Fruit fly (Drosophila melanogaster) whole organism, wandering third instar larva: ENCODE data around the gene NP15.6.

Experiments used
- CG32264 ChIP-seq: fragments of 200-800 bp; sonication (Bioruptor generic); optimal IDR thresholded peaks from 2 replicates; lab custom pipeline; 2016; ENCODE audit warnings: missing biosample characterization, missing genetic modification characterization
- CG9705 ChIP-seq: fragments of 200-800 bp; sonication (Bioruptor generic); optimal IDR thresholded peaks from 2 replicates; lab custom pipeline; 2018; ENCODE audit warnings: missing biosample characterization, mild to moderate bottlenecking, missing genetic modification characterization
- Dif ChIP-seq: fragments of 200-275, 200-300 bp; sonication (Bioruptor generic); optimal IDR thresholded peaks from 2 replicates; lab custom pipeline; 2018; ENCODE audit warnings: missing biosample characterization, missing genetic modification characterization; ENCODE audit not compliant: partially characterized antibody
- N ChIP-seq: fragments of >200 bp; optimal IDR thresholded peaks from 2 replicates; lab custom pipeline; 2018; ENCODE audit warnings: missing biosample characterization, missing external identifiers, missing genetic modification characterization
- Sp1 ChIP-seq: fragments of 200-800 bp; sonication (Bioruptor generic); optimal IDR thresholded peaks from 3 replicates; lab custom pipeline; 2019; ENCODE audit warnings: missing biosample characterization, mild to moderate bottlenecking, missing genetic modification characterization, moderate library complexity
- Vsx2 ChIP-seq: fragments of 200-300, 225-300 bp; sonication (Bioruptor generic); optimal IDR thresholded peaks from 2 replicates; lab custom pipeline; 2018; ENCODE audit warnings: missing biosample characterization, missing genetic modification characterization; ENCODE audit not compliant: partially characterized antibody
- foxo ChIP-seq, 2 experiments: fragments of 200-800 bp; sonication (Bioruptor generic); optimal IDR thresholded peaks; 2 replicates in 1 of 2; 3 replicates in 1 of 2; lab custom pipeline; 2016 to 2017; ENCODE audit warnings: missing biosample characterization in 2 of 2, missing genetic modification characterization in 2 of 2
- fru ChIP-seq: fragments of 200-800 bp; sonication (Bioruptor generic); optimal IDR thresholded peaks from 3 replicates; lab custom pipeline; 2016; ENCODE audit warnings: missing biosample characterization, mild to moderate bottlenecking, missing genetic modification characterization
- h ChIP-seq: fragments of 200-800 bp; sonication (Bioruptor generic); optimal IDR thresholded peaks from 3 replicates; lab custom pipeline; 2016; ENCODE audit warnings: missing biosample characterization, mild to moderate bottlenecking, missing genetic modification characterization
- pan ChIP-seq: fragments of >200 bp; optimal IDR thresholded peaks from 2 replicates; lab custom pipeline; 2017
- psq ChIP-seq: fragments of 200-800 bp; sonication (Bioruptor generic); optimal IDR thresholded peaks from 3 replicates; lab custom pipeline; 2017; ENCODE audit warnings: missing biosample characterization, mild to moderate bottlenecking, missing genetic modification characterization, moderate library complexity
- woc ChIP-seq: sonication (Bioruptor generic); optimal IDR thresholded peaks from 2 replicates; lab custom pipeline; 2016; ENCODE audit warnings: missing biosample characterization, mild to moderate bottlenecking, missing genetic modification characterization

DNA sequence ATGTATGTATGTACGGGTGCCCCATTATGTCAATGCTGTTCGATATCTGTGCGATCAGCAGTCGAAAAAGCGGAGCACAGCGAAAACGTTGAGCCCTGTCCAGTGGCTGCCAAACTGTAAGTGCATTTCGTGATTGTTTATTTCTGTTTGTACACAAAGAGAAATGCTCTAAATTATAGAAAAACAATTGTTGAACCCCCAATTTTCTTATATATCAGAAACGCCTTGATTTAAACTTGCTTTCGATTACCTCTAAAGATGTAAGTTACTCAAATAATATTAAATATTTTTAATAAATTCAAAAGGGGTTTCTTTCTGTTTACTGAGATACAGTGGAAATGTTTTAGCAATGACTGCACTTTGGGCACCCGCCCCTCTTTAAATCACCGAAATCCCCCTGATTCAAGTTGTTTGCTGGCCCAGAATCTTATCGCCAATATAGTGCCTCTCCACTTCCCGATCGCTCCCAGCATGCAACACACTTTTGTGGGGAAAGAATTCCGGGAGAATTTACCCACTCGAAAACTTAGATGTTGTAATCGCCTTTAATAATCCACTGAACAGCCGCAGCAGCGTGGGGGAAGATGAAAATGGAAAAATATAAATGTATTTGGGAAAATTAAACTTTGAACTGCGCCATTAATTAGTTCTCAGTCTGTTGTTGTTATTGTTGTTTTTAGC, 12.3 kb upstream of the NP15.6 start:
- no peak for TF ChIP-seq Vsx2
- peak; percentile 5 for TF ChIP-seq h (GFP tag; lab: Kevin White, UChicago)
- TF ChIP-seq CG32264 (GFP tag; lab: Kevin White, UChicago) = no peak
- no peak for TF ChIP-seq foxo (GFP tag; optimal IDR thresholded peaks at IDR 0.05; lab: Kevin White, UChicago)
- TF ChIP-seq pan (lab: Kevin White, UChicago) = no peak
- no peak for TF ChIP-seq CG9705 (GFP tag; lab: Kevin White, UChicago)
- TF ChIP-seq woc = no peak
- TF ChIP-seq N = no peak
- no peak for TF ChIP-seq psq (GFP tag; lab: Kevin White, UChicago)
- no peak for TF ChIP-seq Dif (GFP tag; lab: Kevin White, UChicago)
- TF ChIP-seq Sp1 = peak; percentile 12
- TF ChIP-seq fru = no peak
